Worm (Caenorhabditis elegans) whole organism, L4 larva: ENCODE results near the gene Y105C5B.9.
A peak's percentile ranks its signal among the peaks of the same experiment; 100 is the strongest.

Source experiments
- aly-2 ChIP-seq: sonication (generic microtip); optimal IDR thresholded peaks from 2 replicates; lab custom pipeline; 2018; ENCODE audit warnings: missing biosample characterization, missing genetic modification characterization
- ama-1 ChIP-seq: fragments of 150-350 bp; optimal IDR thresholded peaks from 2 replicates; lab custom pipeline; 2014; ENCODE audit warnings: inconsistent platforms, mixed read lengths
- arid-1 ChIP-seq: fragments of 200-800 bp; sonication (Bioruptor generic); conservative IDR thresholded peaks from 2 replicates; pipeline ENCODE4 v1.3.6; 2022; ENCODE audit warnings: missing genetic modification reagents, missing genetic modification characterization, missing compliant biosample characterization
- dpl-1 ChIP-seq: fragments of 150-350 bp; optimal IDR thresholded peaks from 2 replicates; lab custom pipeline; 2014; ENCODE audit warnings: missing biosample characterization, missing genetic modification reagents, missing genetic modification characterization
- fkh-10 ChIP-seq: fragments of 150-350 bp; optimal IDR thresholded peaks from 2 replicates; lab custom pipeline; 2014; ENCODE audit warnings: missing biosample characterization, missing genetic modification reagents, missing genetic modification characterization
- lin-38 ChIP-seq: fragments of 200-800 bp; sonication (Bioruptor generic); IDR thresholded peaks from 2 replicates; pipeline ENCODE4 v1.3.6; 2022; ENCODE audit warnings: missing genetic modification reagents, missing genetic modification characterization, missing compliant biosample characterization
- lsy-2 ChIP-seq, 2 experiments: fragments of 150-350 bp in 1 of 2; sonication (generic microtip) in 1 of 2; optimal IDR thresholded peaks; 2 replicates each; lab custom pipeline; 2014 to 2017; ENCODE audit warnings: missing biosample characterization in 2 of 2, missing genetic modification characterization in 2 of 2
- madf-5 ChIP-seq, 2 experiments: fragments of 200-800 bp; sonication (Bioruptor generic); IDR thresholded peaks; 2 replicates each; pipeline ENCODE4 v1.3.6; 2022; ENCODE audit warnings: missing compliant biosample characterization in 2 of 2, missing genetic modification characterization in 2 of 2
- mdl-1 ChIP-seq, 2 experiments: fragments of 150-350 bp in 1 of 2; sonication (generic microtip) in 1 of 2; optimal IDR thresholded peaks; 2 replicates each; lab custom pipeline; 2014 to 2017; ENCODE audit warnings: missing biosample characterization in 2 of 2, missing genetic modification characterization in 2 of 2
- mdt-29 ChIP-seq: fragments of 200-800 bp; sonication (Bioruptor generic); IDR thresholded peaks from 2 replicates; pipeline ENCODE4 v1.3.6; 2022; ENCODE audit warnings: missing genetic modification reagents, missing genetic modification characterization, missing compliant biosample characterization
- nhr-77 ChIP-seq: fragments of 150-350 bp; optimal IDR thresholded peaks from 2 replicates; lab custom pipeline; 2014; ENCODE audit warnings: missing biosample characterization, missing genetic modification characterization
- tra-1 ChIP-seq: fragments of 200-800 bp; sonication (Bioruptor generic); IDR thresholded peaks from 2 replicates; pipeline ENCODE4 v1.3.6; 2022; ENCODE audit warnings: missing genetic modification reagents, missing genetic modification characterization, missing compliant biosample characterization
- zip-2 ChIP-seq: fragments of 150-350 bp; optimal IDR thresholded peaks from 2 replicates; lab custom pipeline; 2014; ENCODE audit warnings: missing biosample characterization, missing genetic modification characterization

DNA sequence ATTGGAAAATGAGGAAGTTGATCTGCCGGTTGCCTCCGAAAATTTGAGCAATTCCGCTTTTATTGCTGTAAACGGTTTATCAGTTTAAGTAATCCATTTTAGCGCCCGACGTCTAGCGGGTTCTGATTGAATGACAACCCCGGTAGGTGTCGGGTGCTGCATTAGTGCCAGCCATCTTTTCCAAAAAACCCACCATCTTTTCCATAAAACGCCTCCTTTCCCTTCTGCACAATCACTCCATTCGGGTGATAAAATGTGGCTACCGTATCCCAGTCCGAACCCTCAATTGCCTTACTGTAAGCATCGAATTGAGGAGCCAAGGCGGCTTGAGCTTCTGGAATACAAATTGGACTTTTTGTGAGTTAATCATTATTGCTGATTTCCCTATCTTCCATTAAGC, 30.2 kb upstream of the Y105C5B.9 start:
- peak; percentile 36; the same call in 1 of the 2 replicates for TF ChIP-seq mdt-29 (GFP tag; lab: Robert Waterston, UW)
- no peak for TF ChIP-seq ama-1 (lab: Kevin White, UChicago)
- no peak for TF ChIP-seq aly-2 (tag; lab: Kevin White, UChicago)
- TF ChIP-seq fkh-10, result no peak
- no peak for TF ChIP-seq dpl-1 (GFP tag; lab: Kevin White, UChicago)
- no peak for TF ChIP-seq madf-5 (GFP tag; IDR thresholded peaks at IDR 0.05; lab: Robert Waterston, UW)
- TF ChIP-seq arid-1 (GFP tag; lab: Robert Waterston, UW), result no peak
- TF ChIP-seq zip-2 (tag; lab: Kevin White, UChicago), result no peak
- no peak for TF ChIP-seq lin-38
- TF ChIP-seq nhr-77 (tag; lab: Kevin White, UChicago), result no peak
- TF ChIP-seq lsy-2 (tag; optimal IDR thresholded peaks at IDR 0.05; lab: Kevin White, UChicago), result no peak
- TF ChIP-seq mdl-1 (tag; optimal IDR thresholded peaks at IDR 0.05; lab: Kevin White, UChicago), result no peak
- no peak for TF ChIP-seq tra-1
